Fruit fly (Drosophila melanogaster) whole organism, embryonic: Measurements from ENCODE around the gene Rab3GAP1.

Experiments
- Adf1 ChIP-seq: fragments of 200-800 bp; sonication (Bioruptor generic); IDR thresholded peaks from 2 replicates; pipeline ENCODE4 v1.3.6; 2022; ENCODE audit warnings: missing biosample characterization, missing genetic modification characterization
- CG1024 ChIP-seq: fragments of 200-800 bp; sonication (Bioruptor generic); IDR thresholded peaks from 2 replicates; pipeline ENCODE4 v1.3.6; 2022; ENCODE audit warnings: missing biosample characterization, missing genetic modification characterization
- CG10654 ChIP-seq: fragments of 200-800 bp; sonication (Bioruptor generic); optimal IDR thresholded peaks from 2 replicates; lab custom pipeline; 2016; ENCODE audit warnings: missing biosample characterization, missing genetic modification characterization
- CG12219 ChIP-seq: fragments of 200-800 bp; sonication (Bioruptor generic); optimal IDR thresholded peaks from 3 replicates; lab custom pipeline; 2018; ENCODE audit warnings: missing biosample characterization, mild to moderate bottlenecking, missing genetic modification characterization
- CG1602 ChIP-seq: fragments of 200-800 bp; sonication (Bioruptor generic); optimal IDR thresholded peaks from 3 replicates; lab custom pipeline; 2016; ENCODE audit warnings: missing biosample characterization, missing genetic modification characterization
- CG17328 ChIP-seq: fragments of 200-800 bp; sonication (Bioruptor generic); IDR thresholded peaks from 2 replicates; pipeline ENCODE4 v1.3.6; 2022; ENCODE audit warnings: missing biosample characterization, missing genetic modification characterization
- CG17612 ChIP-seq: fragments of 200-800 bp; sonication (Bioruptor generic); IDR thresholded peaks from 2 replicates; pipeline ENCODE4 v1.3.6; 2022; ENCODE audit warnings: missing biosample characterization, missing genetic modification characterization
- CG1792 ChIP-seq: fragments of 200-800 bp; sonication (Bioruptor generic); optimal IDR thresholded peaks from 2 replicates; lab custom pipeline; 2016; ENCODE audit warnings: missing biosample characterization, missing genetic modification characterization
- CG1832 ChIP-seq: fragments of 200-800 bp; sonication (Bioruptor generic); optimal IDR thresholded peaks from 2 replicates; lab custom pipeline; 2017; ENCODE audit warnings: missing biosample characterization, mild to moderate bottlenecking, missing genetic modification characterization, inconsistent platforms
- CG31224 ChIP-seq: fragments of 200-800 bp; sonication (Bioruptor generic); IDR thresholded peaks from 2 replicates; pipeline ENCODE4 v1.3.6; 2022; ENCODE audit warnings: missing biosample characterization, missing genetic modification characterization
- CG31441 ChIP-seq: fragments of 200-800 bp; sonication (Bioruptor generic); IDR thresholded peaks from 2 replicates; pipeline ENCODE4 v1.3.6; 2022; ENCODE audit warnings: missing biosample characterization, missing genetic modification characterization
- CG6254 ChIP-seq: fragments of 200-800 bp; sonication (Bioruptor generic); optimal IDR thresholded peaks from 3 replicates; lab custom pipeline; 2017; ENCODE audit warnings: mild to moderate bottlenecking, missing biosample characterization, missing genetic modification reagents, missing genetic modification characterization
- CG9727 ChIP-seq: fragments of 200-800 bp; sonication (Bioruptor generic); optimal IDR thresholded peaks from 3 replicates; lab custom pipeline; 2017; ENCODE audit warnings: missing biosample characterization, mild to moderate bottlenecking, missing genetic modification characterization
- CG9932 ChIP-seq: fragments of 200-800 bp; sonication (Bioruptor generic); IDR thresholded peaks from 2 replicates; pipeline ENCODE4 v1.3.6; 2022; ENCODE audit warnings: missing biosample characterization, missing genetic modification characterization
- E2f2 ChIP-seq: fragments of 200-800 bp; sonication (Bioruptor generic); IDR thresholded peaks from 2 replicates; pipeline ENCODE4 v1.3.6; 2022; ENCODE audit warnings: missing biosample characterization, missing genetic modification characterization
- Elba2 ChIP-seq: fragments of 200-800 bp; sonication (Bioruptor generic); optimal IDR thresholded peaks from 3 replicates; lab custom pipeline; 2016; ENCODE audit warnings: missing biosample characterization, missing genetic modification characterization
- Ets65A ChIP-seq: fragments of 200-800 bp; sonication (Bioruptor generic); peaks from one replicate; lab custom pipeline; 2016; ENCODE audit warnings: missing biosample characterization, missing genetic modification characterization
- Gug ChIP-seq: fragments of 200-800 bp; sonication (Bioruptor generic); IDR thresholded peaks from 4 replicates; pipeline ENCODE4 v1.3.6; 2022; ENCODE audit warnings: missing biosample characterization, missing genetic modification characterization
- HmgD ChIP-seq: fragments of 200-800 bp; sonication (Bioruptor generic); optimal IDR thresholded peaks from 3 replicates; lab custom pipeline; 2016; ENCODE audit warnings: missing biosample characterization, missing genetic modification characterization
- Lhr ChIP-seq: fragments of 200-800 bp; sonication (Bioruptor generic); optimal IDR thresholded peaks from 3 replicates; lab custom pipeline; 2017; ENCODE audit warnings: mild to moderate bottlenecking, missing biosample characterization, missing genetic modification reagents, missing genetic modification characterization
- Med ChIP-seq: fragments of 200-800 bp; sonication (Bioruptor generic); peaks from one replicate; lab custom pipeline; 2016; ENCODE audit warnings: missing biosample characterization, missing genetic modification characterization, mild to moderate bottlenecking, inconsistent platforms, moderate library complexity
- Mrtf ChIP-seq: fragments of 200-800 bp; sonication (Bioruptor generic); IDR thresholded peaks from 3 replicates; pipeline ENCODE4 v1.3.6; 2022; ENCODE audit warnings: missing biosample characterization, missing genetic modification characterization
- Neu2 ChIP-seq: fragments of 200-800 bp; sonication (Bioruptor generic); optimal IDR thresholded peaks from 3 replicates; lab custom pipeline; 2016; ENCODE audit warnings: missing biosample characterization, missing genetic modification characterization, borderline replicate concordance
- Sox100B ChIP-seq: fragments of 200-800 bp; sonication (Bioruptor generic); optimal IDR thresholded peaks from 3 replicates; lab custom pipeline; 2018; ENCODE audit warnings: missing biosample characterization, mild to moderate bottlenecking, missing genetic modification characterization
- Usf ChIP-seq: fragments of 200-800 bp; sonication (Bioruptor generic); optimal IDR thresholded peaks from 2 replicates; lab custom pipeline; 2017; ENCODE audit warnings: missing genotype, missing biosample characterization, missing genetic modification characterization
- abd-A ChIP-seq: fragments of 200-800 bp; sonication (Bioruptor generic); optimal IDR thresholded peaks from 3 replicates; lab custom pipeline; 2019; ENCODE audit warnings: missing biosample characterization, mild to moderate bottlenecking, missing genetic modification characterization, moderate library complexity
- bsh ChIP-seq, 2 experiments: fragments of 200-800 bp; sonication (Bioruptor generic); optimal IDR thresholded peaks; 2 replicates each; lab custom pipeline; 2017 to 2018; ENCODE audit warnings: mild to moderate bottlenecking in 2 of 2, missing biosample characterization in 2 of 2, missing genetic modification characterization in 2 of 2, moderate library complexity in 1 of 2
- btn ChIP-seq: fragments of 200-800 bp; sonication (Bioruptor generic); optimal IDR thresholded peaks from 2 replicates; lab custom pipeline; 2016; ENCODE audit warnings: missing biosample characterization, missing genetic modification characterization
- cas ChIP-seq: fragments of 200-800 bp; sonication (Bioruptor generic); IDR thresholded peaks from 2 replicates; pipeline ENCODE4 v1.3.6; 2022; ENCODE audit warnings: missing biosample characterization, missing genetic modification characterization
- chinmo ChIP-seq: fragments of 200-800 bp; sonication (Bioruptor generic); IDR thresholded peaks from 4 replicates; pipeline ENCODE4 v1.3.6; 2022; ENCODE audit warnings: missing biosample characterization, missing genetic modification characterization; ENCODE audit not compliant: partially characterized antibody
- crol ChIP-seq: fragments of 200-800 bp; sonication (Bioruptor generic); IDR thresholded peaks from 2 replicates; pipeline ENCODE4 v1.3.6; 2022; ENCODE audit warnings: missing biosample characterization, missing genetic modification characterization
- disco-r ChIP-seq: fragments of 200-800 bp; sonication (Bioruptor generic); optimal IDR thresholded peaks from 2 replicates; lab custom pipeline; 2016; ENCODE audit warnings: missing biosample characterization, missing genetic modification characterization
- dpn ChIP-seq, 2 experiments: fragments of 200-800 bp; sonication (Bioruptor generic); optimal IDR thresholded peaks; 3 replicates each; lab custom pipeline; 2016; ENCODE audit warnings: missing biosample characterization in 2 of 2, missing genetic modification characterization in 2 of 2
- ewg ChIP-seq: fragments of 200-800 bp; sonication (Bioruptor generic); optimal IDR thresholded peaks from 3 replicates; lab custom pipeline; 2017; ENCODE audit warnings: mild to moderate bottlenecking, missing biosample characterization, missing genetic modification reagents, missing genetic modification characterization
- hbn ChIP-seq: fragments of 200-800 bp; sonication (Bioruptor generic); IDR thresholded peaks from 2 replicates; pipeline ENCODE4 v1.3.6; 2022; ENCODE audit warnings: missing biosample characterization, missing genetic modification characterization; ENCODE audit not compliant: partially characterized antibody
- jing ChIP-seq: fragments of 200-800 bp; sonication (Bioruptor generic); optimal IDR thresholded peaks from 2 replicates; lab custom pipeline; 2018; ENCODE audit warnings: missing biosample characterization, mild to moderate bottlenecking, missing genetic modification characterization
- kay ChIP-seq: fragments of 200-800 bp; sonication (Bioruptor generic); optimal IDR thresholded peaks from 2 replicates; lab custom pipeline; 2016; ENCODE audit warnings: missing biosample characterization, missing genetic modification characterization
- lov ChIP-seq, 2 experiments: fragments of 200-800 bp in 1 of 2; fragments of >200 bp in 1 of 2; sonication (Bioruptor generic) in 1 of 2; IDR thresholded peaks in 1 of 2; optimal IDR thresholded peaks in 1 of 2; 2 replicates in 1 of 2; 3 replicates in 1 of 2; pipeline versions ENCODE4 v1.3.6 to Lab custom; 2017 to 2022; ENCODE audit warnings: missing biosample characterization in 1 of 2, missing genetic modification characterization in 1 of 2
- nerfin-2 ChIP-seq: fragments of 200-800 bp; sonication (Bioruptor generic); IDR thresholded peaks from 2 replicates; pipeline ENCODE4 v1.3.6; 2022; ENCODE audit warnings: missing biosample characterization, missing genetic modification characterization; ENCODE audit not compliant: partially characterized antibody
- nmo ChIP-seq: fragments of 200-800 bp; sonication (Bioruptor generic); optimal IDR thresholded peaks from 2 replicates; lab custom pipeline; 2018; ENCODE audit warnings: missing biosample characterization, mild to moderate bottlenecking, missing genetic modification characterization, moderate library complexity
- oc ChIP-seq: fragments of 200-800 bp; sonication (Bioruptor generic); optimal IDR thresholded peaks from 2 replicates; lab custom pipeline; 2018; ENCODE audit warnings: missing biosample characterization, mild to moderate bottlenecking, missing genetic modification characterization, moderate library complexity
- pb ChIP-seq: fragments of 200-800 bp; sonication (Bioruptor generic); optimal IDR thresholded peaks from 3 replicates; lab custom pipeline; 2016; ENCODE audit warnings: missing biosample characterization, missing genetic modification characterization
- pros ChIP-seq: fragments of 200-800 bp; sonication (Bioruptor generic); optimal IDR thresholded peaks from 3 replicates; lab custom pipeline; 2019; ENCODE audit warnings: missing biosample characterization, mild to moderate bottlenecking, missing genetic modification characterization, moderate library complexity
- pzg ChIP-seq: fragments of 200-800 bp; sonication (Bioruptor generic); optimal IDR thresholded peaks from 3 replicates; lab custom pipeline; 2018; ENCODE audit warnings: missing biosample characterization, mild to moderate bottlenecking, missing genetic modification characterization, moderate library complexity
- salm ChIP-seq: fragments of 200-800 bp; sonication (Bioruptor generic); optimal IDR thresholded peaks from 2 replicates; lab custom pipeline; 2018; ENCODE audit warnings: missing biosample characterization, mild to moderate bottlenecking, missing genetic modification characterization
- sisA ChIP-seq: fragments of 200-800 bp; sonication (Bioruptor generic); IDR thresholded peaks from 2 replicates; pipeline ENCODE4 v1.3.6; 2022; ENCODE audit warnings: missing biosample characterization, missing genetic modification characterization
- wdn ChIP-seq: fragments of 200-800 bp; sonication (Bioruptor generic); IDR thresholded peaks from 2 replicates; pipeline ENCODE4 v1.3.6; 2022; ENCODE audit warnings: missing biosample characterization, missing genetic modification characterization

Gene Rab3GAP1

dm6 chr2L:1619191-1619590 lies 8.2 kb upstream of the Rab3GAP1 start (continued):
- TF ChIP-seq CG17612 (GFP tag; lab: Robert Waterston, UW), result no peak

DNA sequence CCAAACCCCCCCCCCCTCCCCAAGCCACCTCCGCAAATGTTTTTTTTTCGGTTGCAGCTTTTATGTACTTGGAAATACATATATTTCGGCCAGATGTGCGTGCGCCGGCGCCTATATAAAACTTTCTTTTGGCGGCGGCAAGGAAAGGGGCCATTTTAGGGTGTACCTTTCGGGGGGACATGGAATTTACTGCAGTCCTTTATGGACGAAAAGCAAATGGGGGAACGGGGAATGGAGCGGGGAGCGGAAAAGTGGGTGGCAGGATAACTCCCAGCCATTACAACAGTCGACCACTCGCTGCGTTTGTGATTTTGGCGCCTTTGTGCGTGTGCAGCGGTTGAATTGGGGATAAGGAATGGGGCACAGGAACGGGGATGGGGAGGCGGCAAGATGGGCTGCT lies 7.7 kb upstream of the Rab3GAP1 start:
- peak; percentile 86 for TF ChIP-seq chinmo (GFP tag; lab: Robert Waterston, UW)
- TF ChIP-seq Adf1, result peak; percentile 17; the same call in 1 of the 2 replicates
- no peak for TF ChIP-seq pb (GFP tag; lab: Kevin White, UChicago)
- peak; percentile 90 for TF ChIP-seq abd-A (tag; lab: Kevin White, UChicago)
- TF ChIP-seq Usf (GFP tag; lab: Kevin White, UChicago), result no peak
- TF ChIP-seq crol (GFP tag; lab: Robert Waterston, UW), result peak; percentile 91

DNA sequence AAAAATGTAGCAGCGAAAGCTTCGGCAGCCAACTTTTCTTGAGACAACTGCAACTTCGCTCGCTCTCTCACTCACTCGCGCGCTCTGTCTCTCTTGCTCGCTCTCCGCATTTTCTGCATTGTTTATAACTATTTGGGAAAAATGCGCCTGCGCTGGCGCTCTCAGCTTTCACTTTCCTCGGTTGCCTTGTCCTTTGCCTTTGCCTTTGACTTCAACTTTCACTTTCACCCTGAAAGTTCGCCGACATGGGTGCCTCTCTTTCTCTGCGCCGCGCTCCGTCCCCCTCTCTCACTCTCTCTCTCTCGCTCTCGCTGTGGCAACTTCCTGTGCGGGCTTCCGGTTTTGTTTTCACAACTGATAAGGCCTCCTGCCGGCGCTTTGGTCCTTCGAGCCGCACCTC lies 6.8 kb upstream of the Rab3GAP1 start:
- TF ChIP-seq CG31441 (GFP tag; lab: Robert Waterston, UW) (no peak), jing (GFP tag; lab: Kevin White, UChicago) (no peak), cas (GFP tag; lab: Robert Waterston, UW) (no peak), sisA (no peak), Ets65A (peak; percentile 96), E2f2 (no peak), Mrtf (GFP tag; lab: Robert Waterston, UW) (no peak), CG12219 (GFP tag; lab: Kevin White, UChicago) (no peak), disco-r (GFP tag; lab: Kevin White, UChicago) (no peak), pzg (GFP tag; lab: Kevin White, UChicago) (no peak), Lhr (GFP tag; lab: Kevin White, UChicago) (no peak), kay (GFP tag; lab: Kevin White, UChicago) (no peak), Neu2 (GFP tag; lab: Kevin White, UChicago) (no peak), CG17328 (GFP tag; lab: Robert Waterston, UW) (no peak), CG9932 (GFP tag; lab: Robert Waterston, UW) (no peak), chinmo (GFP tag; lab: Robert Waterston, UW) (0 out of 4 replicates have a peak, but pooled peaks have one; percentile 45), CG1602 (no peak), bsh (GFP tag; optimal IDR thresholded peaks at IDR 0.05; lab: Kevin White, UChicago) (peak in 1 of 2 experiments; percentile 10), salm (tag; lab: Kevin White, UChicago) (no peak), HmgD (GFP tag; lab: Kevin White, UChicago) (no peak), crol (GFP tag; lab: Robert Waterston, UW) (peak; percentile 66), CG1792 (GFP tag; lab: Kevin White, UChicago) (no peak), hbn (GFP tag; lab: Robert Waterston, UW) (no peak), Sox100B (GFP tag; lab: Kevin White, UChicago) (no peak), wdn (no peak), Med (peak; percentile 20), nmo (no peak), oc (tag; lab: Kevin White, UChicago) (no peak), Gug (GFP tag; lab: Robert Waterston, UW) (no peak), nerfin-2 (no peak), ewg (GFP tag; lab: Kevin White, UChicago) (peak; percentile 94), CG1024 (no peak), Elba2 (GFP tag; lab: Kevin White, UChicago) (no peak), lov (optimal IDR thresholded peaks at IDR 0.05; lab: Kevin White, UChicago) (no peak), lov (GFP tag; IDR thresholded peaks at IDR 0.05; lab: Robert Waterston, UW) (no peak), btn (GFP tag; lab: Kevin White, UChicago) (no peak), dpn (GFP tag; optimal IDR thresholded peaks at IDR 0.05; lab: Kevin White, UChicago) (no peak), pros (GFP tag; lab: Kevin White, UChicago) (peak; percentile 53), CG10654 (GFP tag; lab: Kevin White, UChicago) (no peak), CG1832 (GFP tag; lab: Kevin White, UChicago) (peak; percentile 63), CG6254 (GFP tag; lab: Kevin White, UChicago) (no peak), CG31224 (GFP tag; lab: Robert Waterston, UW) (no peak), CG9727 (GFP tag; lab: Kevin White, UChicago) (no peak)
